Worm (Caenorhabditis elegans): ENCODE data around the gene F57E7.2.

DNA sequence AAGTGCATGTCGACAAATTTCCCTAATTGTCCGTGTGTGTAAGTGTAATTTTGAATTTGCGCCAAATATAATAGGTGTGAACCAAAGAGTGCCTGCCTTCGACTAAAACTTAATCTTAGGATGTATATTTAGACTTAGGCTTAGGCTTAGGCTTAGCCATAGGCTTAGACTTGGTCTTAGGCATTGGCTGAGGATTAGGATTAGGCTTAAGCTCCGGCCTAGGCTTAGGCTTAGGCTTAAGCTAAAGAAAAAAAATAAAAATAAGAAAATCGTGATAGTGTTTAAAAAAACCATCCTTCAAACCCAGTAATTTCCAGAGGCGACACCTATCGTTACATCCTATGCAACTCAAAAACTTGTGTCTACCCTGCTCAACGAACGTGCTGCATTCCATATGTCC, 36.8 kb downstream of the F57E7.2 start:
- TF ChIP-seq hpl-2 (GFP tag; optimal IDR thresholded peaks at IDR 0.05) (no peak), unc-98 (GFP tag; IDR thresholded peaks at IDR 0.05) (no peak), unc-62 (GFP tag; optimal IDR thresholded peaks at IDR 0.05) (no peak), blmp-1 (tag; optimal IDR thresholded peaks at IDR 0.05) (no peak), egl-27 (tag; optimal IDR thresholded peaks at IDR 0.05) (no peak), tlp-1 (tag; optimal IDR thresholded peaks at IDR 0.05) (no peak), lsy-2 (tag; optimal IDR thresholded peaks at IDR 0.05) (no peak), nhr-11 (tag; optimal IDR thresholded peaks at IDR 0.05) (no peak), unc-130 (tag; optimal IDR thresholded peaks at IDR 0.05) (no peak), ama-1 (optimal IDR thresholded peaks at IDR 0.05) (no peak), snpc-4 (tag; optimal IDR thresholded peaks at IDR 0.05) (no peak), irx-1 (tag; optimal IDR thresholded peaks at IDR 0.05) (no peak), nhr-237 (tag; optimal IDR thresholded peaks at IDR 0.05) (no peak), pqm-1 (tag; optimal IDR thresholded peaks at IDR 0.05) (no peak)

Measured in whole organism, L1 larva.